Fruit fly (Drosophila melanogaster) S2 (cell line): ENCODE data around the gene CG42792.

Source experiments
- CG8478 ChIP-seq: fragments of >200 bp; optimal IDR thresholded peaks from 2 replicates; lab custom pipeline; 2018
- CTCF ChIP-seq, 2 experiments: fragments of >200 bp; optimal IDR thresholded peaks; 2 replicates each; lab custom pipeline; 2018

DNA sequence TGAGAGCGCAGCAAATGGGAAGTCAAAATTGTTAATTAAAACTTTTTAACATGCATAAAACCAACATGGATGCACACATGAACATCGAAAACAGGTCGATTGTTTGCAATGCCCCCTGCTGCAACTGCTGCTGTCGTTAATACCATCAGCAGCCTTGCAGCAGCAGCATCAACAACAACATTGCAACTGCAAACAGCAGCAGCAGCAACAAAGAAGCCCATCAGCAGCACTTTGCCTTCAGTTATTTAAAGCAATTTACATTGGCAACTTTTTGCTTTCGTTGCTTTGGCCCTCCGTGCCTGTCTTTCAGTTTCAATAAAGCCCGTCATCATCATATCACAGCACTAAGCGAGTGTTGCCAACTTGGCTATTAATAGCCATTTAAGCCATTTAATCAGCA lies 42.1 kb upstream of the CG42792 start:
- TF ChIP-seq CG8478 (lab: Kevin White, UChicago) (no peak), CTCF (optimal IDR thresholded peaks at IDR 0.05; lab: Kevin White, UChicago) (no peak)
